Fruit fly (Drosophila melanogaster) Kc167 (cell line): ENCODE measurements around the gene ssp2.

Source experiments
- Myc ChIP-seq: fragments of >200 bp; optimal IDR thresholded peaks from 2 replicates; lab custom pipeline; 2017; ENCODE audit warnings: missing external identifiers
- Sin3A ChIP-seq: fragments of >200 bp; optimal IDR thresholded peaks from 2 replicates; lab custom pipeline; 2018; ENCODE audit warnings: missing external identifiers
- h ChIP-seq: fragments of >200 bp; optimal IDR thresholded peaks from 3 replicates; lab custom pipeline; 2018; ENCODE audit warnings: missing external identifiers
- insv ChIP-seq: fragments of >200 bp; optimal IDR thresholded peaks from 3 replicates; lab custom pipeline; 2018; ENCODE audit warnings: missing external identifiers
- psq ChIP-seq: fragments of >200 bp; optimal IDR thresholded peaks from 2 replicates; lab custom pipeline; 2017; ENCODE audit warnings: missing external identifiers
- ttk ChIP-seq: sonication (Bioruptor generic); optimal IDR thresholded peaks from 2 replicates; lab custom pipeline; 2017; ENCODE audit warnings: missing external identifiers

ssp2 gene

dm6 chr3L:14001658-14002523 is 36.9 kb downstream of the ssp2 start, which contains the start of the genes Nprl3 and upSET:
Gene Nprl3, minus strand, starts transcription at chr3L:14001880.
Gene upSET, plus strand, starts transcription at chr3L:14002127.
- TF ChIP-seq psq (peak; percentile 48), insv (lab: Kevin White, UChicago) (no peak)

dm6 chr3L:14002524-14003135 is 37.6 kb downstream of the ssp2 start:
- TF ChIP-seq ttk = no peak
- no peak for TF ChIP-seq insv (lab: Kevin White, UChicago)
- no peak for TF ChIP-seq Myc (lab: Kevin White, UChicago)
- TF ChIP-seq psq = peak; percentile 98

- TF ChIP-seq psq (peak; percentile 59), ttk (no peak)
Observed at dm6 chr3L:14003297-14004040, 38.5 kb downstream of the ssp2 start.

- TF ChIP-seq psq = peak; percentile 97
- TF ChIP-seq insv (lab: Kevin White, UChicago) = no peak
- TF ChIP-seq h (lab: Kevin White, UChicago) = no peak
Observed at dm6 chr3L:14004041-14004407, 39.0 kb downstream of the ssp2 start.

dm6 chr3L:14004963-14005458 is 40.0 kb downstream of the ssp2 start:
- TF ChIP-seq ttk (no peak), psq (peak; percentile 44), Sin3A (no peak), Myc (lab: Kevin White, UChicago) (no peak)

- TF ChIP-seq h (lab: Kevin White, UChicago) = no peak
- TF ChIP-seq Sin3A = no peak
- no peak for TF ChIP-seq psq
- TF ChIP-seq ttk = no peak
- TF ChIP-seq insv (lab: Kevin White, UChicago) = no peak
- no peak for TF ChIP-seq Myc (lab: Kevin White, UChicago)
Observed at dm6 chr3L:14005627-14006287, 40.8 kb downstream of the ssp2 start.

- TF ChIP-seq ttk (no peak), h (lab: Kevin White, UChicago) (no peak), psq (no peak), Sin3A (no peak), insv (lab: Kevin White, UChicago) (no peak), Myc (lab: Kevin White, UChicago) (no peak)
Observed at dm6 chr3L:14006704-14007126, 41.7 kb downstream of the ssp2 start.
